Worm (Caenorhabditis elegans) whole organism, young adult: ENCODE results near the gene dpf-4.

Experiments
- B0261.1 ChIP-seq: sonication (generic microtip); optimal IDR thresholded peaks from 2 replicates; lab custom pipeline; 2016; ENCODE audit warnings: mild to moderate bottlenecking, missing genetic modification characterization, moderate library complexity, missing compliant biosample characterization
- F57A8.1 ChIP-seq: fragments of 200-800 bp; sonication (Bioruptor generic); optimal IDR thresholded peaks from 2 replicates; lab custom pipeline; 2018; ENCODE audit warnings: mild to moderate bottlenecking, missing genetic modification characterization, moderate library complexity, missing compliant biosample characterization
- K11D2.4 ChIP-seq: fragments of 200-800 bp; sonication (Bioruptor generic); IDR thresholded peaks from 2 replicates; pipeline ENCODE4 v1.3.6; 2022; ENCODE audit warnings: missing genetic modification reagents, missing genetic modification characterization, missing compliant biosample characterization
- K12H6.12 ChIP-seq: fragments of 200-800 bp; sonication (Bioruptor generic); optimal IDR thresholded peaks from 2 replicates; lab custom pipeline; 2018; ENCODE audit warnings: mild to moderate bottlenecking, missing genetic modification characterization, missing compliant biosample characterization
- Y53G8AR.9 ChIP-seq: fragments of 200-800 bp; sonication (Bioruptor generic); conservative IDR thresholded peaks from 2 replicates; pipeline ENCODE4 v1.3.6; 2022; ENCODE audit warnings: missing genetic modification reagents, missing genetic modification characterization, missing compliant biosample characterization
- ZK185.1 ChIP-seq: sonication (generic microtip); optimal IDR thresholded peaks from 2 replicates; lab custom pipeline; 2016; ENCODE audit warnings: mild to moderate bottlenecking, missing genetic modification characterization, missing compliant biosample characterization; ENCODE audit not compliant: poor library complexity, severe bottlenecking
- ama-1 ChIP-seq, 3 experiments: fragments of 150-350 bp in 1 of 3; sonication (generic microtip) in 2 of 3; optimal IDR thresholded peaks; 2 replicates each; lab custom pipeline; 2014 to 2018; ENCODE audit warnings: missing biosample characterization in 2 of 3, missing genetic modification characterization in 2 of 3, missing genetic modification reagents in 2 of 3
- atf-7 ChIP-seq: sonication (generic microtip); optimal IDR thresholded peaks from 2 replicates; lab custom pipeline; 2017; ENCODE audit warnings: mild to moderate bottlenecking, missing genetic modification characterization, missing compliant biosample characterization
- attf-5 ChIP-seq: fragments of 200-800 bp; sonication (Bioruptor generic); optimal IDR thresholded peaks from 2 replicates; lab custom pipeline; 2018; ENCODE audit warnings: mild to moderate bottlenecking, missing genetic modification characterization, missing compliant biosample characterization
- cebp-1 ChIP-seq, 2 experiments: fragments of 200-800 bp in 1 of 2; sonication (Bioruptor generic) in 1 of 2; sonication (generic microtip) in 1 of 2; IDR thresholded peaks in 1 of 2; optimal IDR thresholded peaks in 1 of 2; 2 replicates each; pipeline versions ENCODE4 v1.3.6 to Lab custom; 2017 to 2022; ENCODE audit warnings: missing compliant biosample characterization in 2 of 2, missing genetic modification characterization in 2 of 2, mild to moderate bottlenecking in 1 of 2, missing genetic modification reagents in 1 of 2, moderate library complexity in 1 of 2
- ceh-100 ChIP-seq: fragments of 200-800 bp; sonication (Bioruptor generic); IDR thresholded peaks from 2 replicates; pipeline ENCODE4 v1.3.6; 2022; ENCODE audit warnings: missing genetic modification reagents, missing genetic modification characterization, missing compliant biosample characterization
- ceh-27 ChIP-seq: fragments of 200-800 bp; sonication (Bioruptor generic); optimal IDR thresholded peaks from 2 replicates; lab custom pipeline; 2018; ENCODE audit warnings: mild to moderate bottlenecking, missing genetic modification characterization, moderate library complexity, missing compliant biosample characterization
- ceh-91 ChIP-seq: fragments of 200-800 bp; sonication (Bioruptor generic); IDR thresholded peaks from 2 replicates; pipeline ENCODE4 v1.3.6; 2022; ENCODE audit warnings: missing genetic modification reagents, missing genetic modification characterization, missing compliant biosample characterization
- dpl-1 ChIP-seq: fragments of 150-350 bp; optimal IDR thresholded peaks from 2 replicates; lab custom pipeline; 2014; ENCODE audit warnings: missing biosample characterization, missing genetic modification reagents, missing genetic modification characterization
- efl-1 ChIP-seq: fragments of 150-350 bp; optimal IDR thresholded peaks from 2 replicates; lab custom pipeline; 2014; ENCODE audit warnings: missing biosample characterization, missing genetic modification reagents, missing genetic modification characterization
- ekl-4 ChIP-seq: fragments of 200-800 bp; sonication (Bioruptor generic); IDR thresholded peaks from 2 replicates; pipeline ENCODE4 v1.3.6; 2022; ENCODE audit warnings: missing genetic modification reagents, missing genetic modification characterization, missing compliant biosample characterization
- fkh-3 ChIP-seq: sonication (generic microtip); optimal IDR thresholded peaks from 2 replicates; lab custom pipeline; 2016; ENCODE audit warnings: mild to moderate bottlenecking, missing genetic modification characterization, missing compliant biosample characterization
- hlh-12 ChIP-seq: sonication (generic microtip); optimal IDR thresholded peaks from 2 replicates; lab custom pipeline; 2016; ENCODE audit warnings: missing genetic modification characterization, missing compliant biosample characterization
- hlh-26 ChIP-seq: fragments of 200-800 bp; sonication (Bioruptor generic); conservative IDR thresholded peaks from 2 replicates; pipeline ENCODE4 v1.3.6; 2022; ENCODE audit warnings: missing genetic modification reagents, missing genetic modification characterization, missing compliant biosample characterization
- hmg-1.2 ChIP-seq: fragments of 200-800 bp; sonication (Bioruptor generic); IDR thresholded peaks from 2 replicates; pipeline ENCODE4 v1.3.6; 2022; ENCODE audit warnings: missing genetic modification reagents, missing genetic modification characterization, missing compliant biosample characterization
- hmg-20 ChIP-seq: fragments of 200-800 bp; sonication (Bioruptor generic); IDR thresholded peaks from 2 replicates; pipeline ENCODE4 v1.3.6; 2022; ENCODE audit warnings: missing genetic modification reagents, missing genetic modification characterization, missing compliant biosample characterization
- hsf-1 ChIP-seq: fragments of 200-800 bp; sonication (Bioruptor generic); IDR thresholded peaks from 2 replicates; pipeline ENCODE4 v1.3.6; 2022; ENCODE audit warnings: missing genetic modification reagents, missing genetic modification characterization, missing compliant biosample characterization
- lin-26 ChIP-seq: fragments of 200-800 bp; sonication (Bioruptor generic); IDR thresholded peaks from 2 replicates; pipeline ENCODE4 v1.3.6; 2022; ENCODE audit warnings: missing genetic modification reagents, missing genetic modification characterization, missing compliant biosample characterization
- lin-35 ChIP-seq, 3 experiments: fragments of 150-350 bp in 2 of 3; sonication (generic microtip) in 1 of 3; optimal IDR thresholded peaks; 2 replicates each; lab custom pipeline; 2014 to 2018; ENCODE audit warnings: missing biosample characterization in 3 of 3, missing genetic modification characterization in 3 of 3, missing genetic modification reagents in 3 of 3
- lin-40 ChIP-seq: sonication (generic microtip); optimal IDR thresholded peaks from 2 replicates; lab custom pipeline; 2016; ENCODE audit warnings: missing genetic modification characterization, mild to moderate bottlenecking, missing compliant biosample characterization, missing genotype, missing genetic modification reagents
- lin-54 ChIP-seq: fragments of 200-800 bp; sonication (Bioruptor generic); optimal IDR thresholded peaks from 2 replicates; lab custom pipeline; 2018; ENCODE audit warnings: mild to moderate bottlenecking, missing genetic modification characterization, missing compliant biosample characterization
- lir-1 ChIP-seq: fragments of 200-800 bp; sonication (Bioruptor generic); conservative IDR thresholded peaks from 2 replicates; pipeline ENCODE4 v1.3.6; 2022; ENCODE audit warnings: missing genetic modification reagents, missing genetic modification characterization, missing compliant biosample characterization
- lsl-1 ChIP-seq: fragments of 200-800 bp; sonication (Bioruptor generic); optimal IDR thresholded peaks from 2 replicates; lab custom pipeline; 2018; ENCODE audit warnings: mild to moderate bottlenecking, missing genetic modification characterization, moderate library complexity, missing compliant biosample characterization
- lsy-27 ChIP-seq: sonication (generic microtip); optimal IDR thresholded peaks from 2 replicates; lab custom pipeline; 2017; ENCODE audit warnings: missing genetic modification characterization, mild to moderate bottlenecking, missing compliant biosample characterization, antibody characterized with exemption, missing genotype, borderline replicate concordance; ENCODE audit not compliant: insufficient read depth
- madf-6 ChIP-seq: fragments of 200-800 bp; sonication (Bioruptor generic); IDR thresholded peaks from 2 replicates; pipeline ENCODE4 v1.3.6; 2022; ENCODE audit warnings: missing genetic modification reagents, missing genetic modification characterization, missing compliant biosample characterization
- mcd-1 ChIP-seq: fragments of 200-800 bp; sonication (Bioruptor generic); IDR thresholded peaks from 2 replicates; pipeline ENCODE4 v1.3.6; 2022; ENCODE audit warnings: missing genetic modification reagents, missing genetic modification characterization, missing compliant biosample characterization
- mxl-1 ChIP-seq: sonication (generic microtip); optimal IDR thresholded peaks from 2 replicates; lab custom pipeline; 2016; ENCODE audit warnings: missing genetic modification characterization, missing compliant biosample characterization
- nfya-2 ChIP-seq: fragments of 200-800 bp; sonication (Bioruptor generic); IDR thresholded peaks from 2 replicates; pipeline ENCODE4 v1.3.6; 2022; ENCODE audit warnings: missing genetic modification reagents, missing genetic modification characterization, missing compliant biosample characterization
- nfyb-1 ChIP-seq: fragments of 200-800 bp; sonication (Bioruptor generic); IDR thresholded peaks from 2 replicates; pipeline ENCODE4 v1.3.6; 2022; ENCODE audit warnings: missing genetic modification reagents, missing genetic modification characterization, missing compliant biosample characterization
- nhr-27 ChIP-seq: fragments of 200-800 bp; sonication (Bioruptor generic); optimal IDR thresholded peaks from 2 replicates; lab custom pipeline; 2018; ENCODE audit warnings: mild to moderate bottlenecking, missing genetic modification characterization, moderate library complexity, missing compliant biosample characterization
- nhr-80 ChIP-seq: sonication (generic microtip); optimal IDR thresholded peaks from 2 replicates; lab custom pipeline; 2016; ENCODE audit warnings: missing genetic modification characterization, missing compliant biosample characterization
- pbrm-1 ChIP-seq: fragments of 200-800 bp; sonication (Bioruptor generic); IDR thresholded peaks from 2 replicates; pipeline ENCODE4 v1.3.6; 2022; ENCODE audit warnings: missing genetic modification reagents, missing genetic modification characterization, missing compliant biosample characterization
- pha-4 ChIP-seq: fragments of 150-350 bp; sonication (generic microtip); optimal IDR thresholded peaks from 2 replicates; lab custom pipeline; 2014; ENCODE audit warnings: missing biosample characterization, missing genetic modification reagents, missing genetic modification characterization
- rec-8 ChIP-seq, 2 experiments: sonication (generic microtip); optimal IDR thresholded peaks; 2 replicates each; lab custom pipeline; 2016; ENCODE audit warnings: mild to moderate bottlenecking in 2 of 2, missing genetic modification characterization in 2 of 2, missing genetic modification reagents in 2 of 2, missing genotype in 2 of 2, missing biosample characterization in 1 of 2, missing compliant biosample characterization in 1 of 2, moderate library complexity in 1 of 2
- snpc-1.1 ChIP-seq: sonication (generic microtip); optimal IDR thresholded peaks from 2 replicates; lab custom pipeline; 2017; ENCODE audit warnings: missing genetic modification characterization, mild to moderate bottlenecking, missing compliant biosample characterization, antibody characterized with exemption, moderate library complexity, missing genotype, missing genetic modification reagents; ENCODE audit not compliant: insufficient read depth
- snpc-3.4 ChIP-seq: sonication (generic microtip); optimal IDR thresholded peaks from 2 replicates; lab custom pipeline; 2017; ENCODE audit warnings: missing genetic modification characterization, mild to moderate bottlenecking, missing compliant biosample characterization, antibody characterized with exemption, moderate library complexity, missing genotype, missing genetic modification reagents
- snpc-4 ChIP-seq, 5 experiments: fragments of 150-350 bp in 1 of 5; sonication (generic microtip) in 4 of 5; optimal IDR thresholded peaks; 2 replicates each; lab custom pipeline; 2014 to 2018; ENCODE audit warnings: missing genetic modification characterization in 5 of 5, missing biosample characterization in 3 of 5, antibody characterized with exemption in 2 of 5, mild to moderate bottlenecking in 2 of 5, missing compliant biosample characterization in 2 of 5, missing genotype in 2 of 5, moderate library complexity in 2 of 5, missing genetic modification reagents in 1 of 5
- ztf-22 ChIP-seq: fragments of 200-800 bp; sonication (Bioruptor generic); optimal IDR thresholded peaks from 2 replicates; lab custom pipeline; 2018; ENCODE audit warnings: mild to moderate bottlenecking, missing genetic modification characterization, moderate library complexity, missing compliant biosample characterization
- ztf-26 ChIP-seq: sonication (generic microtip); optimal IDR thresholded peaks from 2 replicates; lab custom pipeline; 2017; ENCODE audit warnings: missing genetic modification characterization, missing compliant biosample characterization
- ztf-28 ChIP-seq: fragments of 200-800 bp; sonication (Bioruptor generic); IDR thresholded peaks from 2 replicates; pipeline ENCODE4 v1.3.6; 2022; ENCODE audit warnings: missing genetic modification reagents, missing genetic modification characterization, missing compliant biosample characterization

Gene dpf-4

ce11 chrIII:5855637-5856179 lies 3.4 kb upstream of the dpf-4 start, which contains the start of the genes cct-6 and alh-9:
Gene cct-6, minus strand, starts transcription at chrIII:5855687.
Gene alh-9, plus strand, starts transcription at chrIII:5856018.
- TF ChIP-seq K11D2.4 (GFP tag; lab: Robert Waterston, UW) (no peak), snpc-3.4 (peak; percentile 62), cebp-1 (GFP tag; IDR thresholded peaks at IDR 0.05; lab: Robert Waterston, UW) (peak; percentile 68; the same call in 1 of the 2 replicates), cebp-1 (tag; optimal IDR thresholded peaks at IDR 0.05; lab: Kevin White, UChicago) (peak; percentile 94), fkh-3 (no peak), ceh-100 (GFP tag; lab: Robert Waterston, UW) (no peak), ceh-27 (GFP tag; lab: Kevin White, UChicago) (peak; percentile 35), nfya-2 (GFP tag; lab: Robert Waterston, UW) (no peak), B0261.1 (tag; lab: Kevin White, UChicago) (no peak), nfyb-1 (peak; percentile 20; the same call in 1 of the 2 replicates), K12H6.12 (tag; lab: Kevin White, UChicago) (peak; percentile 37), mcd-1 (GFP tag; lab: Robert Waterston, UW) (peak; percentile 58), F57A8.1 (no peak), efl-1 (GFP tag; lab: Kevin White, UChicago) (peak; percentile 70), ztf-28 (no peak), snpc-4 (GFP tag; optimal IDR thresholded peaks at IDR 0.05; lab: Kevin White, UChicago) (no peak), snpc-4 (tag; optimal IDR thresholded peaks at IDR 0.05; lab: Kevin White, UChicago) (peak in 3 of 4 experiments; percentile 19 to 30 (median 22)), rec-8 (tag; optimal IDR thresholded peaks at IDR 0.05; lab: Kevin White, UChicago) (no peak), nhr-80 (peak; percentile 11), lin-35 (GFP tag; optimal IDR thresholded peaks at IDR 0.05; lab: Kevin White, UChicago) (peak in 1 of 3 experiments; percentile 91), lin-26 (no peak), ztf-26 (tag; lab: Kevin White, UChicago) (no peak), madf-6 (peak; percentile 62; the same call in 1 of the 2 replicates), lsy-27 (tag; lab: Kevin White, UChicago) (no peak), ztf-22 (GFP tag; lab: Kevin White, UChicago) (no peak), lir-1 (GFP tag; lab: Robert Waterston, UW) (no peak), ZK185.1 (tag; lab: Kevin White, UChicago) (no peak), hmg-1.2 (GFP tag; lab: Robert Waterston, UW) (peak; percentile 37; the same call in 1 of the 2 replicates), hsf-1 (GFP tag; lab: Robert Waterston, UW) (peak; percentile 77), Y53G8AR.9 (no peak), lsl-1 (GFP tag; lab: Kevin White, UChicago) (peak; percentile 55), lin-54 (GFP tag; lab: Kevin White, UChicago) (peak; percentile 91), attf-5 (GFP tag; lab: Kevin White, UChicago) (peak; percentile 64), lin-40 (peak; percentile 31), dpl-1 (peak; percentile 81), snpc-1.1 (tag; lab: Kevin White, UChicago) (no peak), mxl-1 (tag; lab: Kevin White, UChicago) (no peak), pha-4 (tag; lab: Kevin White, UChicago) (peak; percentile 94), ama-1 (optimal IDR thresholded peaks at IDR 0.05; lab: Kevin White, UChicago) (no peak), ama-1 (GFP tag; optimal IDR thresholded peaks at IDR 0.05; lab: Kevin White, UChicago) (no peak), nhr-27 (tag; lab: Kevin White, UChicago) (no peak), hlh-26 (GFP tag; lab: Robert Waterston, UW) (no peak), hmg-20 (no peak), hlh-12 (tag; lab: Kevin White, UChicago) (no peak), atf-7 (tag; lab: Kevin White, UChicago) (no peak), ekl-4 (GFP tag; lab: Robert Waterston, UW) (peak; percentile 23; the same call in 1 of the 2 replicates), ceh-91 (GFP tag; lab: Robert Waterston, UW) (peak; percentile 44; the same call in 1 of the 2 replicates), pbrm-1 (peak; percentile 64; the same call in 1 of the 2 replicates)
